Fruit fly (Drosophila melanogaster): ENCODE results near the gene CG13310.

Gene CG13310

DNA sequence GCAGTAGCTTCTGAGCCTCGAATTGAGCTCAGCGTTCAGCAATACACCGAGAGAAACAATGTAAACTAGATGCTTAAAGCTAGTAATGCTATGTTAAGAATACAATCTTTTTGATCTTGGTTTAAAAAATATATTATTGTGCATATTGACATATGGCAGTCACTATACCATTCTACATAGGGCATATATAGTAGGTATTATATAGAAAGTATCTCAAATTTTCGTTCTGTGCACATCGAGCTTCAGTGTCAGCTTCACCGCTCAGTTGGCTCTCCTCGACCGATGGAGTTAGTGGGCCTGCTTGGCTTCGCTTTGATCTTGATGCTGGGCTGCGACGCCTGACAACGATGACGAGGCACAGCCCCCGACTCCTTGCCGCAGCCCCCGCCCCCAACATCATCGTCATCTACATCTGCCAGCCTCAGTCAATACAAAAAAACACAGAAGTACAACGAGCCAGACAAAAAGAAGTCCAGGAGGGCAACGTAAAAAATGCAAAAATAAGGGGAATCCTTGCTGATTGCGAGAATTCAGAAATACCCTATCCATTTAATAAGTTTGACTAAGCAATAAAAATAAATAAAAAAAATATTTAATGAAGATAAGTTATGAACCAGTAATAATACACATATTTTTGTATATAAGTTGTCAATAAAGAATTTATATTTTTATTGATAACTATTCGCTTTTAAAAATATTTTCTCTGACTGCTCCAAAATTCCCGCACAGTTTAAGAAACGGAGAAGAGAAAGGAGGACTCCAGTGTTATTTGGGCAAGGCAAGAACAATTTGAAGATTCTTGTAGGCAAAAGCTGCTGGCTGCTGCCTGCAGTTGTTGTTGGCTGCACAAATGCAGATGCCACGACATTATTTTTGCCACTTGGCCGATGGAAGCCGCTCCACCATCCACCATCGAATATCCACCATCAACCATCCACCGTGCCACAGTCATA, 21.7 kb upstream of the CG13310 start (continued):
- TF ChIP-seq dmrt11E (tag; optimal IDR thresholded peaks at IDR 0.05): peak; percentile 13
- peak; percentile 26 for TF ChIP-seq Ets65A (GFP tag)
- no peak for TF ChIP-seq sr (GFP tag; IDR thresholded peaks at IDR 0.05)
- TF ChIP-seq Doc2 (GFP tag; IDR thresholded peaks at IDR 0.05): no peak
- no peak for TF ChIP-seq NC2α (GFP tag; optimal IDR thresholded peaks at IDR 0.05)
- TF ChIP-seq pita (GFP tag; optimal IDR thresholded peaks at IDR 0.05): no peak
- no peak for TF ChIP-seq CG14014 (GFP tag; IDR thresholded peaks at IDR 0.05)
- no peak for TF ChIP-seq HLHmδ (GFP tag; optimal IDR thresholded peaks at IDR 0.05)
- TF ChIP-seq CG2712 (tag; optimal IDR thresholded peaks at IDR 0.05): no peak
- TF ChIP-seq lmd (GFP tag; IDR thresholded peaks at IDR 0.05): no peak
- 0 out of 3 replicates have a peak, but pooled peaks have one; percentile 15 for TF ChIP-seq CG11093 (GFP tag; IDR thresholded peaks at IDR 0.05)
- TF ChIP-seq CG7786 (GFP tag; optimal IDR thresholded peaks at IDR 0.05): no peak
- TF ChIP-seq CG4328 (GFP tag; optimal IDR thresholded peaks at IDR 0.05): no peak
- TF ChIP-seq CG1792 (GFP tag; optimal IDR thresholded peaks at IDR 0.05): no peak
- TF ChIP-seq nom (GFP tag; optimal IDR thresholded peaks at IDR 0.05): peak; percentile 89
- no peak for TF ChIP-seq emc (GFP tag; optimal IDR thresholded peaks at IDR 0.05)
- no peak for TF ChIP-seq E2f1 (GFP tag; IDR thresholded peaks at IDR 0.05)
- TF ChIP-seq CG4854 (GFP tag; optimal IDR thresholded peaks at IDR 0.05): no peak
- TF ChIP-seq Dll (GFP tag; IDR thresholded peaks at IDR 0.05; ENCODE audit: partially characterized antibody): no peak
- no peak for TF ChIP-seq CG11456 (GFP tag; IDR thresholded peaks at IDR 0.05)
- no peak for TF ChIP-seq CG13424 (tag; optimal IDR thresholded peaks at IDR 0.05)
- TF ChIP-seq Deaf1 (tag; optimal IDR thresholded peaks at IDR 0.05): no peak
- no peak for TF ChIP-seq CG17802 (tag; optimal IDR thresholded peaks at IDR 0.05)
- no peak for TF ChIP-seq ssp (GFP tag; IDR thresholded peaks at IDR 0.05)
- no peak for TF ChIP-seq Ravus (GFP tag; IDR thresholded peaks at IDR 0.05)
- TF ChIP-seq MESR4 (GFP tag; optimal IDR thresholded peaks at IDR 0.05): no peak
- TF ChIP-seq HmgD (GFP tag; optimal IDR thresholded peaks at IDR 0.05): no peak
- no peak for TF ChIP-seq CG12659 (GFP tag; optimal IDR thresholded peaks at IDR 0.05)
- no peak for TF ChIP-seq CG6791 (GFP tag; IDR thresholded peaks at IDR 0.05; ENCODE audit: partially characterized antibody)
- TF ChIP-seq Med (GFP tag): peak; percentile 9
- no peak for TF ChIP-seq dati (GFP tag; IDR thresholded peaks at IDR 0.05)
- no peak for TF ChIP-seq CG7357 (GFP tag; IDR thresholded peaks at IDR 0.05)
- TF ChIP-seq Mrtf (GFP tag; IDR thresholded peaks at IDR 0.05): no peak
- no peak for TF ChIP-seq CG9797 (GFP tag; optimal IDR thresholded peaks at IDR 0.05)
- no peak for TF ChIP-seq CG32532 (GFP tag; IDR thresholded peaks at IDR 0.05)
- peak; percentile 29; the same call in 1 of the 3 replicates for TF ChIP-seq row (GFP tag; IDR thresholded peaks at IDR 0.05)
- peak; percentile 85 for TF ChIP-seq Drgx (GFP tag; IDR thresholded peaks at IDR 0.05)
- peak; percentile 17 to 71 for TF ChIP-seq bsh (GFP tag; optimal IDR thresholded peaks at IDR 0.05)
- TF ChIP-seq CG15514 (GFP tag; optimal IDR thresholded peaks at IDR 0.05): no peak
- TF ChIP-seq CG14710 (tag; optimal IDR thresholded peaks at IDR 0.05): no peak
- no peak for TF ChIP-seq unpg (GFP tag; optimal IDR thresholded peaks at IDR 0.05)
- no peak for TF ChIP-seq Abd-B (GFP tag; optimal IDR thresholded peaks at IDR 0.05)
- TF ChIP-seq CG4424 (GFP tag; optimal IDR thresholded peaks at IDR 0.05): no peak

Measured in whole organism, embryonic.